Worm (Caenorhabditis elegans) whole organism, midembryonic: ENCODE data around the gene enpl-1.

ENCODE experiments used
- T22C8.4 ChIP-seq: fragments of 200-800 bp; sonication (Bioruptor generic); IDR thresholded peaks from 2 replicates; pipeline ENCODE4 v1.3.6; 2022; ENCODE audit warnings: missing genetic modification characterization, missing compliant biosample characterization
- cog-1 ChIP-seq: sonication (generic microtip); optimal IDR thresholded peaks from 2 replicates; lab custom pipeline; 2016; ENCODE audit warnings: missing genetic modification characterization, missing compliant biosample characterization
- flt-1 ChIP-seq: fragments of 200-800 bp; sonication (Bioruptor generic); IDR thresholded peaks from 2 replicates; pipeline ENCODE4 v1.3.6; 2022; ENCODE audit warnings: missing genetic modification characterization, missing compliant biosample characterization
- klf-2 ChIP-seq: fragments of 200-800 bp; sonication (Bioruptor generic); conservative IDR thresholded peaks from 2 replicates; pipeline ENCODE4 v1.3.6; 2022; ENCODE audit warnings: missing genetic modification reagents, missing genetic modification characterization, missing compliant biosample characterization
- med-1 ChIP-seq: sonication (generic microtip); optimal IDR thresholded peaks from 2 replicates; lab custom pipeline; 2017; ENCODE audit warnings: missing genetic modification characterization, mild to moderate bottlenecking, missing compliant biosample characterization, antibody characterized with exemption, missing genetic modification reagents; ENCODE audit not compliant: insufficient read depth
- ref-1 ChIP-seq: fragments of 200-800 bp; sonication (Bioruptor generic); conservative IDR thresholded peaks from 2 replicates; pipeline ENCODE4 v1.3.6; 2022; ENCODE audit warnings: missing genetic modification reagents, missing genetic modification characterization, missing compliant biosample characterization
- tab-1 ChIP-seq: fragments of 200-800 bp; sonication (Bioruptor generic); IDR thresholded peaks from 2 replicates; pipeline ENCODE4 v1.3.6; 2022; ENCODE audit warnings: missing genetic modification characterization, missing compliant biosample characterization
- ztf-23 ChIP-seq: fragments of 200-800 bp; sonication (Bioruptor generic); IDR thresholded peaks from 2 replicates; pipeline ENCODE4 v1.3.6; 2022; ENCODE audit warnings: missing genetic modification reagents, missing genetic modification characterization, missing compliant biosample characterization
- ztf-29 ChIP-seq: fragments of 200-800 bp; sonication (Bioruptor generic); IDR thresholded peaks from 2 replicates; pipeline ENCODE4 v1.3.6; 2022; ENCODE audit warnings: missing genetic modification reagents, missing genetic modification characterization, missing compliant biosample characterization

The enpl-1 gene

ce11 chrIV:11142314-11143227, 23.5 kb downstream of the enpl-1 start, which contains the start of gene skih-2:
skih-2 (minus strand) TSS chrIV:11142364.
- no peak for TF ChIP-seq cog-1 (tag; lab: Kevin White, UChicago)
- no peak for TF ChIP-seq ref-1 (GFP tag; lab: Robert Waterston, UW)

ce11 chrIV:11143228-11143444, 24.0 kb downstream of the enpl-1 start, which contains the start of gene F01G4.4:
F01G4.4 (plus strand) TSS chrIV:11143345.
- TF ChIP-seq flt-1 (GFP tag; lab: Robert Waterston, UW) = no peak
- TF ChIP-seq ztf-23 (GFP tag; lab: Robert Waterston, UW) = no peak
- no peak for TF ChIP-seq med-1
- no peak for TF ChIP-seq T22C8.4 (GFP tag; lab: Robert Waterston, UW)

- TF ChIP-seq tab-1 (GFP tag; lab: Robert Waterston, UW) = no peak
- no peak for TF ChIP-seq cog-1 (tag; lab: Kevin White, UChicago)
- no peak for TF ChIP-seq med-1
- no peak for TF ChIP-seq ref-1 (GFP tag; lab: Robert Waterston, UW)
- no peak for TF ChIP-seq ztf-29 (GFP tag; lab: Robert Waterston, UW)
- TF ChIP-seq T22C8.4 (GFP tag; lab: Robert Waterston, UW) = no peak
- no peak for TF ChIP-seq klf-2 (GFP tag; lab: Robert Waterston, UW)
- no peak for TF ChIP-seq ztf-23 (GFP tag; lab: Robert Waterston, UW)
- TF ChIP-seq flt-1 (GFP tag; lab: Robert Waterston, UW) = no peak
Measured at ce11 chrIV:11145929-11146339, 26.8 kb downstream of the enpl-1 start.

DNA sequence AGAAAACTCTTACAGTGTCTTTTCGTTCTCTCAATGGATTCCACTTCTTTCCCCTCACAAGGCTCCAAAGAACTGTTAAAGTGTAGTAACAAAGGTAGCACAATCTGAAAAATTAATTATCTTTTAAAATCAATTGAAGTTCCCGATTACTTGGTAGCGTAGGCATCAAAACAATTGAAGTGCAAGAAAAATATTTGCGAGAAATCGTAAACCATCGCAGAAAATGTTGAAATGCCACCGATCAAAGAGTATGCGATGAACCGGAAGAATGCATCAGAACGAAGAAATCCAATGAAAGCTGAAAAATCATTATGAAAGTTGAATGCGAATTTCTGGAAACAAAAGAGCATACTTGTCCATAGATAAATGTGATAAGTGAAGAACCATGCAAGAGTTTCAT, 27.4 kb downstream of the enpl-1 start:
- TF ChIP-seq cog-1 (tag; lab: Kevin White, UChicago) (no peak), T22C8.4 (GFP tag; lab: Robert Waterston, UW) (no peak), ref-1 (GFP tag; lab: Robert Waterston, UW) (no peak), ztf-23 (GFP tag; lab: Robert Waterston, UW) (no peak), ztf-29 (GFP tag; lab: Robert Waterston, UW) (no peak), klf-2 (GFP tag; lab: Robert Waterston, UW) (no peak), tab-1 (GFP tag; lab: Robert Waterston, UW) (no peak), flt-1 (GFP tag; lab: Robert Waterston, UW) (no peak), med-1 (no peak)

DNA sequence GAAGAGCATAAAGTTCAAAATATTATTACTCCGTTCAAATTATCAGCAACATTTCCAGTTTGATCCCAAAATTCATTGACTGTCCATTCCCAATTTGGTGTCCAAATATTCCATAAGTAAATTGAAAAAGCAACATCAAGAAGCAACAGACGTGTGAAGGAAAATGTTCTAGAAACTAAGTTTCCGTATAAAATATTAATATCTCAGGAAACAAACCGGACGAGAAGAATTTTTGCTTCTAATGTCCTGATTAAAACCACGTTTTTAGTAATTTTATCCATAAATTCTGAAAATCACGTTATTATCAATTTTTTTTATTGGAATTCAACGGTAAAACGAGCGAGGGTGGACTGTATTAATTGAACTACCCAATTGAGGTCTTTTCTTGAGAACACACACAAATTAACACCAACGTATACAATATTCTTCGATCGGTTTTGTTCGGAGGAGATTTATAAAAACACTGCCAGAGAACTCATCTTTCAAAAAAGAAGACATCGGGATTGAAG, 27.9 kb downstream of the enpl-1 start, which contains the start of gene pigq-1:
Gene pigq-1 (minus strand): TSS at position 286 of the 509 bp plus-strand sequence.
- no peak for TF ChIP-seq med-1
- TF ChIP-seq ztf-23 (GFP tag; lab: Robert Waterston, UW) = no peak
- TF ChIP-seq ref-1 (GFP tag; lab: Robert Waterston, UW) = no peak
- no peak for TF ChIP-seq tab-1 (GFP tag; lab: Robert Waterston, UW)
- TF ChIP-seq klf-2 (GFP tag; lab: Robert Waterston, UW) = no peak
- TF ChIP-seq T22C8.4 (GFP tag; lab: Robert Waterston, UW) = no peak
- no peak for TF ChIP-seq ztf-29 (GFP tag; lab: Robert Waterston, UW)
- TF ChIP-seq flt-1 (GFP tag; lab: Robert Waterston, UW) = no peak
- no peak for TF ChIP-seq cog-1 (tag; lab: Kevin White, UChicago)

DNA sequence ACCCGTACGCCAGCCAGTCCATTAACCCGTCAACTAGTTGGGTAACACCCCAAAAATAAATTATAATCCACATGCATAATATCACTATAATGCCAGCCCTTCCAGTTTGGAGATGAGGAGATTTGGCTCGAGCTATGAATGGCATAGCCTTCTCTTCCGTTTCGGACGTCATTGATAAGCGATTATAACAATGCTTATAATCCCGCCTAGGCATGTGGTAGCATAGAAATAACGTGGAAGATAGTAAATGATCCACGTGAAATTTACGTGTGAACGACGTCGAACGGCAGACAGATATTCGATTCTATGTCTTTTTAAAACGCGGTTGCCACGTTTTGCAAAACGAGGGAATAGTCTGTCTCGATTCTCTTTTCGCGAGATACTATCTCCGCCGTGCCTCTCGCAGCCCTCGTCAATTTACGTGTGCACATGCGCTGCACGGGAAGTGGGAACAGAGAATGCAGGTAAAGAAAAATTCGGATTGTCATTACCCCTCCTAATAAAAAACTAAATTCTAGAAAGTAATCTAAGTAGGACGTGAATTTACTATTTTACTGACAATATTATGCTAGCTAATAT, 29.8 kb downstream of the enpl-1 start:
- TF ChIP-seq tab-1 (GFP tag; lab: Robert Waterston, UW) (no peak), med-1 (no peak), ref-1 (GFP tag; lab: Robert Waterston, UW) (no peak), flt-1 (GFP tag; lab: Robert Waterston, UW) (0 out of 2 replicates have a peak, but pooled peaks have one; percentile 7), klf-2 (GFP tag; lab: Robert Waterston, UW) (no peak)

ce11 chrIV:11149454-11150163, 30.5 kb downstream of the enpl-1 start, which contains the start of the genes F01G4.6 and pfd-1:
F01G4.6 (minus strand) TSS chrIV:11149504.
pfd-1 (plus strand) TSS chrIV:11150113.
- TF ChIP-seq klf-2 (GFP tag; lab: Robert Waterston, UW) (no peak), ref-1 (GFP tag; lab: Robert Waterston, UW) (no peak), ztf-29 (GFP tag; lab: Robert Waterston, UW) (no peak), T22C8.4 (GFP tag; lab: Robert Waterston, UW) (no peak), cog-1 (tag; lab: Kevin White, UChicago) (no peak), med-1 (no peak), ztf-23 (GFP tag; lab: Robert Waterston, UW) (peak; percentile 68), flt-1 (GFP tag; lab: Robert Waterston, UW) (0 out of 2 replicates have a peak, but pooled peaks have one; percentile 39), tab-1 (GFP tag; lab: Robert Waterston, UW) (no peak)

ce11 chrIV:11150844-11151243, 31.7 kb downstream of the enpl-1 start, which contains the start of gene C08F8.2:
C08F8.2 (plus strand) TSS chrIV:11150997.
- TF ChIP-seq flt-1 (GFP tag; lab: Robert Waterston, UW) (no peak), T22C8.4 (GFP tag; lab: Robert Waterston, UW) (no peak), ztf-23 (GFP tag; lab: Robert Waterston, UW) (no peak), ref-1 (GFP tag; lab: Robert Waterston, UW) (no peak), med-1 (no peak), ztf-29 (GFP tag; lab: Robert Waterston, UW) (no peak), cog-1 (tag; lab: Kevin White, UChicago) (no peak), klf-2 (GFP tag; lab: Robert Waterston, UW) (no peak), tab-1 (GFP tag; lab: Robert Waterston, UW) (no peak)
